Worm (Caenorhabditis elegans) whole organism, mixed stage, embryonic: ENCODE measurements around the gene lec-10.

Experiments
- bed-3 ChIP-seq: fragments of 200-800 bp; sonication (Bioruptor generic); optimal IDR thresholded peaks from 3 replicates; lab custom pipeline; 2018; ENCODE audit warnings: mild to moderate bottlenecking, missing genetic modification characterization, moderate library complexity, missing compliant biosample characterization
- blmp-1 ChIP-seq: fragments of 150-350 bp; optimal IDR thresholded peaks from 2 replicates; lab custom pipeline; 2014; ENCODE audit warnings: missing biosample characterization, missing genetic modification characterization
- ceh-39 ChIP-seq: fragments of 150-350 bp; optimal IDR thresholded peaks from 2 replicates; lab custom pipeline; 2014; ENCODE audit warnings: missing biosample characterization, missing genetic modification characterization
- ces-1 ChIP-seq: fragments of 150-350 bp; optimal IDR thresholded peaks from 2 replicates; lab custom pipeline; 2014; ENCODE audit warnings: missing biosample characterization, missing genetic modification reagents, missing genetic modification characterization
- cnd-1 ChIP-seq: fragments of 200-800 bp; sonication (Bioruptor generic); optimal IDR thresholded peaks from 2 replicates; lab custom pipeline; 2018; ENCODE audit warnings: mild to moderate bottlenecking, missing genetic modification characterization, missing compliant biosample characterization
- drap-1 ChIP-seq: fragments of 200-800 bp; sonication (Bioruptor generic); optimal IDR thresholded peaks from 3 replicates; lab custom pipeline; 2018; ENCODE audit warnings: mild to moderate bottlenecking, missing genetic modification characterization, missing compliant biosample characterization
- flh-1 ChIP-seq: fragments of 200-800 bp; sonication (Bioruptor generic); optimal IDR thresholded peaks from 2 replicates; lab custom pipeline; 2018; ENCODE audit warnings: mild to moderate bottlenecking, missing genetic modification characterization, moderate library complexity, missing compliant biosample characterization
- ham-2 ChIP-seq: fragments of 200-800 bp; sonication (Bioruptor generic); optimal IDR thresholded peaks from 2 replicates; lab custom pipeline; 2018; ENCODE audit warnings: mild to moderate bottlenecking, missing genetic modification characterization, missing compliant biosample characterization
- hlh-1 ChIP-seq: fragments of 150-350 bp; optimal IDR thresholded peaks from 2 replicates; lab custom pipeline; 2014; ENCODE audit warnings: missing biosample characterization, missing genetic modification reagents, missing genetic modification characterization
- lin-32 ChIP-seq: fragments of 200-800 bp; sonication (Bioruptor generic); optimal IDR thresholded peaks from 2 replicates; lab custom pipeline; 2018; ENCODE audit warnings: mild to moderate bottlenecking, missing genetic modification characterization, missing compliant biosample characterization
- lsy-2 ChIP-seq: fragments of 150-350 bp; optimal IDR thresholded peaks from 2 replicates; lab custom pipeline; 2014; ENCODE audit warnings: missing biosample characterization, missing genetic modification characterization
- mep-1 ChIP-seq: fragments of 150-350 bp; optimal IDR thresholded peaks from 2 replicates; lab custom pipeline; 2017; ENCODE audit warnings: missing biosample characterization, missing genetic modification reagents, missing genetic modification characterization, inconsistent platforms
- mls-2 ChIP-seq: sonication (generic microtip); optimal IDR thresholded peaks from 2 replicates; lab custom pipeline; 2016; ENCODE audit warnings: mild to moderate bottlenecking, missing genetic modification characterization, moderate library complexity, missing compliant biosample characterization
- nhr-237 ChIP-seq: fragments of 150-350 bp; optimal IDR thresholded peaks from 2 replicates; lab custom pipeline; 2014; ENCODE audit warnings: missing biosample characterization, missing genetic modification characterization
- nhr-28 ChIP-seq: fragments of 150-350 bp; optimal IDR thresholded peaks from 2 replicates; lab custom pipeline; 2014; ENCODE audit warnings: missing biosample characterization, missing genetic modification characterization
- pha-4 ChIP-seq: fragments of 150-350 bp; optimal IDR thresholded peaks from 2 replicates; lab custom pipeline; 2018; ENCODE audit warnings: missing biosample characterization, missing genetic modification reagents, missing genetic modification characterization
- snpc-4 ChIP-seq: fragments of 150-350 bp; optimal IDR thresholded peaks from 2 replicates; lab custom pipeline; 2014; ENCODE audit warnings: missing biosample characterization, missing genetic modification characterization
- unc-62 ChIP-seq: fragments of 150-350 bp; optimal IDR thresholded peaks from 2 replicates; lab custom pipeline; 2014; ENCODE audit warnings: missing biosample characterization, missing genetic modification reagents, missing genetic modification characterization
- ztf-11 ChIP-seq: fragments of 150-350 bp; optimal IDR thresholded peaks from 2 replicates; lab custom pipeline; 2014; ENCODE audit warnings: missing biosample characterization, missing genetic modification characterization

Gene lec-10

DNA sequence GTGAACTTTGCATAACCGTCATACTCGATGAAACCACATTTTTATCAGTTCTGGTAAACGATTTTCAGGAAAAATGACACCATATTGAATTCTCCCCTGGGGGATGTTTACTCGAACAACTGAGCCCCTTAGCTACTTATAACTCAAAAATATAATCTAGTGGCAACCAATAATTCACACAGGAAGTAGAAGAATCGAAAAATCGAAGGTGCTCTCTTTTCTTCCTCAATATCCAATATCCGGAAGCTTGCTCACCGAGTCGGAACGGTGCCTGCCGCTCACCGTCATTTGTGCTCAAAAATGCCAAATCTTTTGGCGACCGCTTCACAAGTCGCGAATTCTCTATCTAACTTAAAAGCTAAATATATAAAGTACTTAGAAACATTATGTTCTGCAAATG is 46.9 kb downstream of the lec-10 start, which contains the start of gene T05H4.3:
TSS of gene T05H4.3 (plus strand) at position 301 of the 400 bp plus-strand sequence.
- TF ChIP-seq lsy-2 (tag; lab: Kevin White, UChicago) (no peak), mls-2 (tag; lab: Kevin White, UChicago) (no peak), pha-4 (tag; lab: Kevin White, UChicago) (no peak), snpc-4 (tag; lab: Kevin White, UChicago) (no peak), bed-3 (GFP tag; lab: Kevin White, UChicago) (no peak), blmp-1 (tag; lab: Kevin White, UChicago) (no peak), ztf-11 (tag; lab: Kevin White, UChicago) (no peak), drap-1 (GFP tag; lab: Kevin White, UChicago) (no peak), ham-2 (GFP tag; lab: Kevin White, UChicago) (no peak), unc-62 (GFP tag; lab: Kevin White, UChicago) (no peak), ces-1 (GFP tag; lab: Kevin White, UChicago) (no peak), hlh-1 (tag; lab: Kevin White, UChicago) (no peak), nhr-28 (no peak), nhr-237 (no peak), ceh-39 (no peak)

DNA sequence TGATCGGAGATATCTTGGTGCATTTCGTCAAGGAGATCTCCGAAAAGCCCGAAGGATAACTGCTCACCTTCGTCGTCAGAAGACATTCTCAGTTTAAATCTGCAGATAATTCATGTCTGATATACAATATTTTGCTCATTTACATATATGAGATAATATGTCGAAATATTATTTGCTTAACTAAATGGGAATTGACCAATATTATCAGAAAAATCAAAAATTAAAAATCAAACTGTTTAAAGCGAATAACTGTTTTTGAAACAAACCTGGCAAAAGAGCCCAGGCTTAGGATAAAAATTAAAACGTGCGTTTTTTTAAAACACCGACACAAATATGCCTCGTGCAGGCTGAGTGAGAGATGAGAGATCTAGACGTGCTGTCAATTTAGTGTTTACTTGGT is 47.3 kb downstream of the lec-10 start, which contains the start of gene T05H4.15:
TSS of gene T05H4.15 (minus strand) at position 101 of the 400 bp plus-strand sequence.
- TF ChIP-seq ces-1 (GFP tag; lab: Kevin White, UChicago) (no peak), nhr-28 (no peak), lin-32 (GFP tag; lab: Kevin White, UChicago) (no peak), mep-1 (no peak), mls-2 (tag; lab: Kevin White, UChicago) (no peak), cnd-1 (no peak), flh-1 (no peak)

DNA sequence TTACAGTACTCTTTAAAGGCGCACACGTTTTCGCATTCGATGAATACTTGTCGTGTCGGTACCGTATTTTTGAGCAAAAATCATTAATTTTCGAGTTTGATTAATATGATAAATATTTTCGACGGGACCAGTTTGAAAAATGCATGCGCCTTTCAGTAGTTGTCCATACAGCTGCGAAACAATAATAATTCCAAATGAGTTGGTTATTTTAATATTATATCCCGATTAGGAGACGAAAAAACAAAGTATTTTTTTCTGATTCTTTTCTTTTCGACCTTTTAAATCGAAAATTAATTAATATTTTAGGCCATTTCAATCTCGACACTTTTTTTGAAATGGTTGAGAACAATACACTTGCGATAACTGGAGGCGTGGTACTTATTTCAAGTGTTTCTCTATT is 50.3 kb downstream of the lec-10 start, which contains the start of gene T05H4.4:
TSS of gene T05H4.4 (plus strand) at position 301 of the 400 bp plus-strand sequence.
- TF ChIP-seq ces-1 (GFP tag; lab: Kevin White, UChicago): no peak
